Worm (Caenorhabditis elegans) whole organism, young adult: ENCODE results near the gene D1054.18.

Experiments used
- B0019.2 ChIP-seq: fragments of 200-800 bp; sonication (Bioruptor generic); conservative IDR thresholded peaks from 2 replicates; pipeline ENCODE4 v1.3.6; 2022; ENCODE audit warnings: missing genetic modification reagents, missing genetic modification characterization, missing compliant biosample characterization
- B0035.1 ChIP-seq: sonication (generic microtip); optimal IDR thresholded peaks from 2 replicates; lab custom pipeline; 2016; ENCODE audit warnings: missing genetic modification characterization, mild to moderate bottlenecking, missing compliant biosample characterization, missing genotype, missing genetic modification reagents
- B0261.1 ChIP-seq: sonication (generic microtip); optimal IDR thresholded peaks from 2 replicates; lab custom pipeline; 2016; ENCODE audit warnings: mild to moderate bottlenecking, missing genetic modification characterization, moderate library complexity, missing compliant biosample characterization
- B0336.3 ChIP-seq: fragments of 200-800 bp; sonication (Bioruptor generic); IDR thresholded peaks from 2 replicates; pipeline ENCODE4 v1.3.6; 2022; ENCODE audit warnings: missing genetic modification characterization, missing compliant biosample characterization
- D2030.7 ChIP-seq: fragments of 200-800 bp; sonication (Bioruptor generic); IDR thresholded peaks from 2 replicates; pipeline ENCODE4 v1.3.6; 2022; ENCODE audit warnings: missing genetic modification reagents, missing genetic modification characterization, missing compliant biosample characterization
- F33H1.4 ChIP-seq: fragments of 200-800 bp; sonication (Bioruptor generic); IDR thresholded peaks from 2 replicates; pipeline ENCODE4 v1.3.6; 2022; ENCODE audit warnings: missing genetic modification reagents, missing genetic modification characterization, missing compliant biosample characterization
- K12H6.12 ChIP-seq: fragments of 200-800 bp; sonication (Bioruptor generic); optimal IDR thresholded peaks from 2 replicates; lab custom pipeline; 2018; ENCODE audit warnings: mild to moderate bottlenecking, missing genetic modification characterization, missing compliant biosample characterization
- T26A5.8 ChIP-seq: sonication (generic microtip); optimal IDR thresholded peaks from 2 replicates; lab custom pipeline; 2016; ENCODE audit warnings: missing genetic modification characterization, missing compliant biosample characterization
- Y56A3A.18 ChIP-seq: fragments of 200-800 bp; sonication (Bioruptor generic); IDR thresholded peaks from 2 replicates; pipeline ENCODE4 v1.3.6; 2022; ENCODE audit warnings: missing genetic modification reagents, missing genetic modification characterization, missing compliant biosample characterization
- bed-1 ChIP-seq: fragments of 200-800 bp; sonication (Bioruptor generic); IDR thresholded peaks from 2 replicates; pipeline ENCODE4 v1.3.6; 2022; ENCODE audit warnings: missing genetic modification reagents, missing genetic modification characterization, missing compliant biosample characterization
- ceh-58 ChIP-seq: fragments of 200-800 bp; sonication (Bioruptor generic); IDR thresholded peaks from 2 replicates; pipeline ENCODE4 v1.3.6; 2022; ENCODE audit warnings: missing genetic modification characterization, missing compliant biosample characterization
- ceh-79 ChIP-seq: sonication (generic microtip); optimal IDR thresholded peaks from 2 replicates; lab custom pipeline; 2017; ENCODE audit warnings: mild to moderate bottlenecking, missing genetic modification characterization, missing compliant biosample characterization
- ceh-91 ChIP-seq: fragments of 200-800 bp; sonication (Bioruptor generic); IDR thresholded peaks from 2 replicates; pipeline ENCODE4 v1.3.6; 2022; ENCODE audit warnings: missing genetic modification reagents, missing genetic modification characterization, missing compliant biosample characterization
- chd-7 ChIP-seq: sonication (generic microtip); optimal IDR thresholded peaks from 2 replicates; lab custom pipeline; 2016; ENCODE audit warnings: mild to moderate bottlenecking, missing genetic modification characterization, moderate library complexity, missing compliant biosample characterization
- dpff-1 ChIP-seq: sonication (generic microtip); optimal IDR thresholded peaks from 2 replicates; lab custom pipeline; 2017; ENCODE audit warnings: mild to moderate bottlenecking, missing genetic modification characterization, missing compliant biosample characterization
- efl-1 ChIP-seq: fragments of 150-350 bp; optimal IDR thresholded peaks from 2 replicates; lab custom pipeline; 2014; ENCODE audit warnings: missing biosample characterization, missing genetic modification reagents, missing genetic modification characterization
- egl-44 ChIP-seq: fragments of 200-800 bp; sonication (Bioruptor generic); IDR thresholded peaks from 2 replicates; pipeline ENCODE4 v1.3.6; 2022; ENCODE audit warnings: missing genetic modification reagents, missing genetic modification characterization, missing compliant biosample characterization
- fkh-3 ChIP-seq: sonication (generic microtip); optimal IDR thresholded peaks from 2 replicates; lab custom pipeline; 2016; ENCODE audit warnings: mild to moderate bottlenecking, missing genetic modification characterization, missing compliant biosample characterization
- let-607 ChIP-seq, 2 experiments: fragments of 200-800 bp in 1 of 2; sonication (Bioruptor generic) in 1 of 2; sonication (generic microtip) in 1 of 2; optimal IDR thresholded peaks; 2 replicates each; lab custom pipeline; 2016 to 2018; ENCODE audit warnings: mild to moderate bottlenecking in 2 of 2, missing compliant biosample characterization in 2 of 2, missing genetic modification characterization in 2 of 2, moderate library complexity in 2 of 2, missing genotype in 1 of 2
- lir-1 ChIP-seq: fragments of 200-800 bp; sonication (Bioruptor generic); conservative IDR thresholded peaks from 2 replicates; pipeline ENCODE4 v1.3.6; 2022; ENCODE audit warnings: missing genetic modification reagents, missing genetic modification characterization, missing compliant biosample characterization
- lsy-27 ChIP-seq: sonication (generic microtip); optimal IDR thresholded peaks from 2 replicates; lab custom pipeline; 2017; ENCODE audit warnings: missing genetic modification characterization, mild to moderate bottlenecking, missing compliant biosample characterization, antibody characterized with exemption, missing genotype, borderline replicate concordance; ENCODE audit not compliant: insufficient read depth
- madf-8 ChIP-seq: fragments of 200-800 bp; sonication (Bioruptor generic); conservative IDR thresholded peaks from 2 replicates; pipeline ENCODE4 v1.3.6; 2022; ENCODE audit warnings: missing genetic modification reagents, missing genetic modification characterization, missing compliant biosample characterization
- mes-4 ChIP-seq: sonication (generic microtip); optimal IDR thresholded peaks from 2 replicates; lab custom pipeline; 2016; ENCODE audit warnings: missing genotype, missing genetic modification characterization, missing compliant biosample characterization
- nfyb-1 ChIP-seq: fragments of 200-800 bp; sonication (Bioruptor generic); IDR thresholded peaks from 2 replicates; pipeline ENCODE4 v1.3.6; 2022; ENCODE audit warnings: missing genetic modification reagents, missing genetic modification characterization, missing compliant biosample characterization
- nhr-120 ChIP-seq: fragments of 200-800 bp; sonication (Bioruptor generic); IDR thresholded peaks from 2 replicates; pipeline ENCODE4 v1.3.6; 2022; ENCODE audit warnings: missing genetic modification characterization, missing compliant biosample characterization
- pbrm-1 ChIP-seq: fragments of 200-800 bp; sonication (Bioruptor generic); IDR thresholded peaks from 2 replicates; pipeline ENCODE4 v1.3.6; 2022; ENCODE audit warnings: missing genetic modification reagents, missing genetic modification characterization, missing compliant biosample characterization
- rpc-1 ChIP-seq, 2 experiments: fragments of 150-350 bp in 1 of 2; sonication (generic microtip) in 1 of 2; optimal IDR thresholded peaks; 2 replicates each; lab custom pipeline; 2014 to 2018; ENCODE audit warnings: missing biosample characterization in 1 of 2, missing genetic modification characterization in 1 of 2, missing genetic modification reagents in 1 of 2, missing genotype in 1 of 2
- sdz-38 ChIP-seq: sonication (generic microtip); optimal IDR thresholded peaks from 2 replicates; lab custom pipeline; 2016; ENCODE audit warnings: missing genotype, missing genetic modification characterization, missing compliant biosample characterization
- snpc-3.4 ChIP-seq: sonication (generic microtip); optimal IDR thresholded peaks from 2 replicates; lab custom pipeline; 2017; ENCODE audit warnings: missing genetic modification characterization, mild to moderate bottlenecking, missing compliant biosample characterization, antibody characterized with exemption, moderate library complexity, missing genotype, missing genetic modification reagents
- somi-1 ChIP-seq: fragments of 200-800 bp; sonication (Bioruptor generic); optimal IDR thresholded peaks from 2 replicates; lab custom pipeline; 2018; ENCODE audit warnings: mild to moderate bottlenecking, missing genetic modification characterization, missing compliant biosample characterization
- sptf-2 ChIP-seq: fragments of 200-800 bp; sonication (Bioruptor generic); optimal IDR thresholded peaks from 2 replicates; lab custom pipeline; 2018; ENCODE audit warnings: mild to moderate bottlenecking, missing genetic modification characterization, missing compliant biosample characterization
- tlf-1 ChIP-seq: fragments of 200-800 bp; sonication (Bioruptor generic); optimal IDR thresholded peaks from 2 replicates; lab custom pipeline; 2018; ENCODE audit warnings: mild to moderate bottlenecking, missing genetic modification characterization, missing compliant biosample characterization
- unc-62 ChIP-seq: fragments of 150-350 bp; optimal IDR thresholded peaks from 2 replicates; lab custom pipeline; 2014; ENCODE audit warnings: missing biosample characterization, missing genetic modification reagents, missing genetic modification characterization
- xnd-1 ChIP-seq: sonication (generic microtip); optimal IDR thresholded peaks from 2 replicates; lab custom pipeline; 2016; ENCODE audit warnings: missing genotype, missing genetic modification reagents, missing genetic modification characterization, missing compliant biosample characterization
- ztf-18 ChIP-seq: sonication (generic microtip); optimal IDR thresholded peaks from 2 replicates; lab custom pipeline; 2016; ENCODE audit warnings: missing genotype, mild to moderate bottlenecking, missing genetic modification characterization, missing compliant biosample characterization
- ztf-6 ChIP-seq: fragments of 200-800 bp; sonication (Bioruptor generic); IDR thresholded peaks from 2 replicates; pipeline ENCODE4 v1.3.6; 2022; ENCODE audit warnings: missing genetic modification reagents, missing genetic modification characterization, missing compliant biosample characterization

The D1054.18 gene

DNA sequence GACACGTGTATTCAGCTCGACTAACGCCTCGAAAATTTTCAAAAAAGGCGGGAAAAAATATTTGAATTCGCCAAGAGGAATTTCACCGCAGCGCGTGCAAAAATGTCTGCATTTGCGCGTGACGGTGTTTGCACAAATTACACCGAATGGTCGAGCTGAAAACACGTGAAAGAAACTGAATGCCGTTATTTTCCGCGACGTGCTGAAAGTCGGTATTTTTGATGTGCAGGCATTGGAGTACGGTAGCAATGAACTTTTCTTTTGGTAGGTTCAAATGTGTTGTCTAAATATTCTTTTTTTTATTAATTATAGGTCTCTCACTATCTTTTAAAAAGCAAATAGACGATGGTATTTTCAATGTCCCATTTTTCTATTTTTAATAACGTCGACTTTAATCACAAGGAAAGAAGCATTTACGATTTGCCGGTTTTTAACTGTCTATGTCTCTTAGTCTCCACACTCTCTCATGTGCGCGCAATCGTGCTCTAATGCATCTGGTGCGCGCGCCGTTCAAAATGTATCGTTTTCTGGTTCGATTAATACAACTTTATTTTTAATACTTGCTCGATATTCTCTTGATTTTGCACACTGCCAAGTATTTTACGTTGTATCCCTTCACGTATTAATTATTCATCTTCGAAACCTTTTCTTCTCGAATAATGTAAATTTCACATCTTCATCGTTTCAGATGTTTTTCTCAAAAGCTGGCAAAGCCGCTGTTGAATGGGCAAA, 12.6 kb upstream of the D1054.18 start, which contains the start of the genes C29A12.1 and lig-1 (continued):
- TF ChIP-seq bed-1 (GFP tag; lab: Robert Waterston, UW) (no peak), B0019.2 (GFP tag; lab: Robert Waterston, UW) (no peak; the same call in 1 of the 2 replicates), lsy-27 (no peak), xnd-1 (tag; lab: Kevin White, UChicago) (peak; percentile 54), dpff-1 (tag; lab: Kevin White, UChicago) (no peak), ceh-58 (GFP tag; lab: Robert Waterston, UW) (no peak), ceh-91 (GFP tag; lab: Robert Waterston, UW) (peak; percentile 86), B0035.1 (tag; lab: Kevin White, UChicago) (no peak), tlf-1 (GFP tag; lab: Kevin White, UChicago) (peak; percentile 41), chd-7 (tag; lab: Kevin White, UChicago) (no peak), F33H1.4 (GFP tag; lab: Robert Waterston, UW) (peak; percentile 51), unc-62 (GFP tag; lab: Kevin White, UChicago) (no peak), sdz-38 (tag; lab: Kevin White, UChicago) (no peak), let-607 (tag; optimal IDR thresholded peaks at IDR 0.05; lab: Kevin White, UChicago) (no peak), ceh-79 (tag; lab: Kevin White, UChicago) (no peak), nhr-120 (GFP tag; lab: Robert Waterston, UW) (no peak), efl-1 (GFP tag; lab: Kevin White, UChicago) (peak; percentile 70), mes-4 (no peak), pbrm-1 (GFP tag; lab: Robert Waterston, UW) (peak; percentile 30; the same call in 1 of the 2 replicates), T26A5.8 (tag; lab: Kevin White, UChicago) (no peak), D2030.7 (GFP tag; lab: Robert Waterston, UW) (peak; percentile 93), B0261.1 (no peak), somi-1 (GFP tag; lab: Kevin White, UChicago) (no peak), ztf-18 (peak; percentile 26), lir-1 (GFP tag; lab: Robert Waterston, UW) (no peak), Y56A3A.18 (GFP tag; lab: Robert Waterston, UW) (no peak), rpc-1 (optimal IDR thresholded peaks at IDR 0.05; lab: Kevin White, UChicago) (no peak), rpc-1 (tag; optimal IDR thresholded peaks at IDR 0.05; lab: Kevin White, UChicago) (no peak)

ce11 chrV:10811763-10812162, 10.8 kb upstream of the D1054.18 start, which contains the start of gene C29A12.22:
C29A12.22 (plus strand) TSS chrV:10812063.
- TF ChIP-seq madf-8 (GFP tag; lab: Robert Waterston, UW) (no peak), fkh-3 (tag; lab: Kevin White, UChicago) (no peak), sptf-2 (GFP tag; lab: Kevin White, UChicago) (no peak), egl-44 (GFP tag; lab: Robert Waterston, UW) (no peak), B0336.3 (GFP tag; lab: Robert Waterston, UW) (no peak), nfyb-1 (GFP tag; lab: Robert Waterston, UW) (no peak), ztf-6 (GFP tag; lab: Robert Waterston, UW) (no peak), K12H6.12 (tag; lab: Kevin White, UChicago) (no peak), sdz-38 (tag; lab: Kevin White, UChicago) (no peak), snpc-3.4 (tag; lab: Kevin White, UChicago) (no peak)
